Fruit fly (Drosophila melanogaster) whole organism, embryonic: ENCODE results near the gene CG6041.

Experiments used
- Bteb2 ChIP-seq: fragments of 200-800 bp; sonication (Bioruptor generic); optimal IDR thresholded peaks from 2 replicates; lab custom pipeline; 2016; ENCODE audit warnings: missing biosample characterization, missing genetic modification characterization
- CG11247 ChIP-seq: fragments of 200-800 bp; sonication (Bioruptor generic); IDR thresholded peaks from 2 replicates; pipeline ENCODE4 v1.3.6; 2022; ENCODE audit warnings: missing biosample characterization, missing genetic modification characterization
- CG12071 ChIP-seq: fragments of 200-800 bp; sonication (Bioruptor generic); optimal IDR thresholded peaks from 3 replicates; lab custom pipeline; 2018; ENCODE audit warnings: missing biosample characterization, mild to moderate bottlenecking, missing genetic modification characterization
- CG12155 ChIP-seq: fragments of 200-800 bp; sonication (Bioruptor generic); optimal IDR thresholded peaks from 3 replicates; lab custom pipeline; 2016; ENCODE audit warnings: missing biosample characterization, missing genetic modification characterization
- CG12391 ChIP-seq: fragments of 200-800 bp; sonication (Bioruptor generic); optimal IDR thresholded peaks from 3 replicates; lab custom pipeline; 2018; ENCODE audit warnings: missing biosample characterization, mild to moderate bottlenecking, missing genetic modification characterization, moderate library complexity
- CG13296 ChIP-seq: fragments of 200-800 bp; sonication (Bioruptor generic); optimal IDR thresholded peaks from 3 replicates; lab custom pipeline; 2018; ENCODE audit warnings: missing biosample characterization, mild to moderate bottlenecking, missing genetic modification characterization
- CG17802 ChIP-seq: fragments of 200-800 bp; sonication (Bioruptor generic); optimal IDR thresholded peaks from 2 replicates; lab custom pipeline; 2018; ENCODE audit warnings: missing biosample characterization, mild to moderate bottlenecking, missing genetic modification characterization, moderate library complexity
- CG2116 ChIP-seq: fragments of 200-800 bp; sonication (Bioruptor generic); optimal IDR thresholded peaks from 3 replicates; lab custom pipeline; 2018; ENCODE audit warnings: missing biosample characterization, mild to moderate bottlenecking, missing genetic modification characterization
- CG2120 ChIP-seq: fragments of 200-800 bp; sonication (Bioruptor generic); optimal IDR thresholded peaks from 3 replicates; lab custom pipeline; 2016; ENCODE audit warnings: missing biosample characterization, missing genetic modification characterization
- CG2875 ChIP-seq: fragments of 200-800 bp; sonication (Bioruptor generic); optimal IDR thresholded peaks from 2 replicates; lab custom pipeline; 2017; ENCODE audit warnings: missing biosample characterization, mild to moderate bottlenecking, missing genetic modification characterization, missing genetic modification reagents
- CG30020 ChIP-seq: fragments of 200-800 bp; optimal IDR thresholded peaks from 2 replicates; lab custom pipeline; 2019; ENCODE audit warnings: missing biosample characterization, mild to moderate bottlenecking, missing genetic modification characterization, moderate library complexity
- CG33213 ChIP-seq: fragments of 200-800 bp; sonication (Bioruptor generic); optimal IDR thresholded peaks from 3 replicates; lab custom pipeline; 2016; ENCODE audit warnings: missing biosample characterization, missing genetic modification characterization
- CG34376 ChIP-seq: fragments of 200-800 bp; sonication (Bioruptor generic); optimal IDR thresholded peaks from 2 replicates; lab custom pipeline; 2018; ENCODE audit warnings: missing biosample characterization, mild to moderate bottlenecking, missing genetic modification characterization
- CG3995 ChIP-seq: fragments of 200-800 bp; sonication (Bioruptor generic); optimal IDR thresholded peaks from 3 replicates; lab custom pipeline; 2016; ENCODE audit warnings: missing biosample characterization, missing genetic modification characterization
- CG43689 ChIP-seq: fragments of 200-800 bp; sonication (Bioruptor generic); IDR thresholded peaks from 2 replicates; pipeline ENCODE4 v1.3.6; 2022; ENCODE audit warnings: missing biosample characterization, missing genetic modification characterization
- CG4730 ChIP-seq: fragments of 200-800 bp; sonication (Bioruptor generic); IDR thresholded peaks from 2 replicates; pipeline ENCODE4 v1.3.6; 2022; ENCODE audit warnings: missing biosample characterization, missing genetic modification characterization
- CG6175 ChIP-seq: fragments of 200-800 bp; sonication (Bioruptor generic); IDR thresholded peaks from 3 replicates; pipeline ENCODE4 v1.3.6; 2022; ENCODE audit warnings: missing biosample characterization, missing genetic modification characterization
- CG7839 ChIP-seq: fragments of 200-800 bp; sonication (Bioruptor generic); optimal IDR thresholded peaks from 3 replicates; lab custom pipeline; 2018; ENCODE audit warnings: missing biosample characterization, mild to moderate bottlenecking, missing genetic modification characterization, moderate library complexity
- CG9932 ChIP-seq: fragments of 200-800 bp; sonication (Bioruptor generic); IDR thresholded peaks from 2 replicates; pipeline ENCODE4 v1.3.6; 2022; ENCODE audit warnings: missing biosample characterization, missing genetic modification characterization
- D ChIP-seq, 2 experiments: fragments of 200-800 bp in 1 of 2; fragments of >200 bp in 1 of 2; sonication (Bioruptor generic) in 1 of 2; optimal IDR thresholded peaks; 2 replicates in 1 of 2; 3 replicates in 1 of 2; lab custom pipeline; 2017; ENCODE audit warnings: mild to moderate bottlenecking in 1 of 2, missing biosample characterization in 1 of 2, missing genetic modification characterization in 1 of 2, missing genetic modification reagents in 1 of 2
- Doc3 ChIP-seq: fragments of 200-800 bp; sonication (Bioruptor generic); IDR thresholded peaks from 3 replicates; pipeline ENCODE4 v1.3.6; 2022; ENCODE audit warnings: missing biosample characterization, missing genetic modification characterization; ENCODE audit not compliant: partially characterized antibody
- Ets65A ChIP-seq: fragments of 200-800 bp; sonication (Bioruptor generic); peaks from one replicate; lab custom pipeline; 2016; ENCODE audit warnings: missing biosample characterization, missing genetic modification characterization
- Hand ChIP-seq: fragments of 200-800 bp; sonication (Bioruptor generic); optimal IDR thresholded peaks from 2 replicates; lab custom pipeline; 2017; ENCODE audit warnings: mild to moderate bottlenecking, missing biosample characterization, missing genetic modification reagents, missing genetic modification characterization
- HmgZ ChIP-seq: fragments of 200-800 bp; sonication (Bioruptor generic); optimal IDR thresholded peaks from 2 replicates; lab custom pipeline; 2018; ENCODE audit warnings: missing biosample characterization, mild to moderate bottlenecking, missing genetic modification characterization
- Lpt ChIP-seq: fragments of >200 bp; optimal IDR thresholded peaks from 2 replicates; lab custom pipeline; 2018; ENCODE audit warnings: missing biosample characterization, missing genetic modification characterization
- MTF-1 ChIP-seq: fragments of 200-800 bp; sonication (Bioruptor generic); optimal IDR thresholded peaks from 2 replicates; lab custom pipeline; 2018; ENCODE audit warnings: missing biosample characterization, mild to moderate bottlenecking, missing genetic modification characterization, borderline replicate concordance
- Ravus ChIP-seq: fragments of 200-800 bp; sonication (Bioruptor generic); IDR thresholded peaks from 2 replicates; pipeline ENCODE4 v1.3.6; 2022; ENCODE audit warnings: missing biosample characterization, missing genetic modification characterization
- Sin3A ChIP-seq: fragments of >200 bp; optimal IDR thresholded peaks from 2 replicates; lab custom pipeline; 2018
- Taf1 ChIP-seq: fragments of 200-800 bp; sonication (Bioruptor generic); IDR thresholded peaks from 2 replicates; pipeline ENCODE4 v1.3.6; 2022; ENCODE audit warnings: missing biosample characterization, missing genetic modification characterization
- cato ChIP-seq: fragments of 200-800 bp; sonication (Bioruptor generic); optimal IDR thresholded peaks from 2 replicates; lab custom pipeline; 2016; ENCODE audit warnings: missing biosample characterization, missing genetic modification characterization, borderline replicate concordance
- cg ChIP-seq: fragments of 200-800 bp; sonication (Bioruptor generic); optimal IDR thresholded peaks from 3 replicates; lab custom pipeline; 2019; ENCODE audit warnings: missing biosample characterization, mild to moderate bottlenecking, missing genetic modification characterization, moderate library complexity
- corto ChIP-seq: fragments of 200-800 bp; sonication (Bioruptor generic); optimal IDR thresholded peaks from 2 replicates; lab custom pipeline; 2016; ENCODE audit warnings: missing biosample characterization, mild to moderate bottlenecking, missing genetic modification characterization, moderate library complexity
- croc ChIP-seq: fragments of 200-800 bp; sonication (Bioruptor generic); conservative IDR thresholded peaks from 3 replicates; pipeline ENCODE4 v1.3.6; 2022; ENCODE audit warnings: missing biosample characterization, missing genetic modification characterization
- emc ChIP-seq: fragments of 200-800 bp; sonication (Bioruptor generic); optimal IDR thresholded peaks from 2 replicates; lab custom pipeline; 2016; ENCODE audit warnings: missing biosample characterization, missing genetic modification characterization
- esg ChIP-seq: fragments of 200-800 bp; sonication (Bioruptor generic); conservative IDR thresholded peaks from 2 replicates; pipeline ENCODE4 v1.3.6; 2022; ENCODE audit warnings: missing biosample characterization, missing genetic modification characterization
- fu2 ChIP-seq: fragments of 200-800 bp; sonication (Bioruptor generic); optimal IDR thresholded peaks from 2 replicates; lab custom pipeline; 2016; ENCODE audit warnings: missing biosample characterization, missing genetic modification characterization
- grau ChIP-seq: fragments of 200-800 bp; optimal IDR thresholded peaks from 3 replicates; lab custom pipeline; 2019; ENCODE audit warnings: missing biosample characterization, mild to moderate bottlenecking, missing genetic modification characterization, moderate library complexity
- hth ChIP-seq: fragments of >200 bp; optimal IDR thresholded peaks from 2 replicates; lab custom pipeline; 2017; ENCODE audit warnings: inconsistent platforms
- insv ChIP-seq, 2 experiments: fragments of 200-800 bp; sonication (Bioruptor generic); optimal IDR thresholded peaks; 3 replicates each; lab custom pipeline; 2016 to 2018; ENCODE audit warnings: missing biosample characterization in 2 of 2, missing genetic modification characterization in 2 of 2
- lmd ChIP-seq: fragments of 200-800 bp; sonication (Bioruptor generic); IDR thresholded peaks from 2 replicates; pipeline ENCODE4 v1.3.6; 2022; ENCODE audit warnings: missing biosample characterization, missing genetic modification characterization
- lov ChIP-seq, 2 experiments: fragments of 200-800 bp in 1 of 2; fragments of >200 bp in 1 of 2; sonication (Bioruptor generic) in 1 of 2; IDR thresholded peaks in 1 of 2; optimal IDR thresholded peaks in 1 of 2; 2 replicates in 1 of 2; 3 replicates in 1 of 2; pipeline versions ENCODE4 v1.3.6 to Lab custom; 2017 to 2022; ENCODE audit warnings: missing biosample characterization in 1 of 2, missing genetic modification characterization in 1 of 2
- nmo ChIP-seq: fragments of 200-800 bp; sonication (Bioruptor generic); optimal IDR thresholded peaks from 2 replicates; lab custom pipeline; 2018; ENCODE audit warnings: missing biosample characterization, mild to moderate bottlenecking, missing genetic modification characterization, moderate library complexity
- nom ChIP-seq: fragments of 200-800 bp; sonication (Bioruptor generic); optimal IDR thresholded peaks from 2 replicates; lab custom pipeline; 2017; ENCODE audit warnings: missing biosample characterization, missing genetic modification characterization, mild to moderate bottlenecking, moderate library complexity, missing genetic modification reagents
- onecut ChIP-seq: fragments of 200-800 bp; sonication (Bioruptor generic); IDR thresholded peaks from 2 replicates; pipeline ENCODE4 v1.3.6; 2022; ENCODE audit warnings: missing biosample characterization, missing genetic modification characterization
- pan ChIP-seq, 4 experiments: fragments of >200 bp in 3 of 4; fragments of 200-800 bp in 1 of 4; sonication (Bioruptor generic) in 1 of 4; optimal IDR thresholded peaks in 3 of 4; IDR thresholded peaks in 1 of 4; 2 replicates each; pipeline versions ENCODE4 v1.3.6 to Lab custom; 2017 to 2022; ENCODE audit warnings: missing biosample characterization in 2 of 4, missing genetic modification characterization in 2 of 4, mixed read lengths in 1 of 4
- shn ChIP-seq: fragments of 200-800 bp; sonication (Bioruptor generic); optimal IDR thresholded peaks from 3 replicates; lab custom pipeline; 2016; ENCODE audit warnings: missing biosample characterization, missing genetic modification characterization
- sim ChIP-seq: fragments of 200-800 bp; sonication (Bioruptor generic); IDR thresholded peaks from 2 replicates; pipeline ENCODE4 v1.3.6; 2022; ENCODE audit warnings: missing biosample characterization, missing genetic modification characterization
- usp ChIP-seq: fragments of >200 bp; optimal IDR thresholded peaks from 2 replicates; lab custom pipeline; 2017; ENCODE audit warnings: missing biosample characterization, missing genetic modification characterization
- z ChIP-seq: fragments of 200-800 bp; sonication (Bioruptor generic); IDR thresholded peaks from 3 replicates; pipeline ENCODE4 v1.3.6; 2022; ENCODE audit warnings: missing biosample characterization, missing genetic modification characterization

Gene CG6041

dm6 chrX:5918499-5919126 lies 29.3 kb upstream of the CG6041 start (continued):
- TF ChIP-seq cg (GFP tag; lab: Kevin White, UChicago) (peak; percentile 94), CG11247 (GFP tag; lab: Robert Waterston, UW) (peak; percentile 99), CG2875 (GFP tag; lab: Kevin White, UChicago) (peak; percentile 98), pan (optimal IDR thresholded peaks at IDR 0.05; lab: Kevin White, UChicago) (no peak), pan (GFP tag; optimal IDR thresholded peaks at IDR 0.05 in 1 of 2, IDR thresholded peaks at IDR 0.05 in 1 of 2) (peak in 1 of 2 experiments; percentile 99), CG12071 (peak; percentile 98), HmgZ (tag; lab: Kevin White, UChicago) (peak; percentile 99), insv (GFP tag; optimal IDR thresholded peaks at IDR 0.05; lab: Kevin White, UChicago) (peak in 1 of 2 experiments; percentile 70), Ets65A (peak; percentile 100), Taf1 (GFP tag; lab: Robert Waterston, UW) (peak; percentile 100), z (GFP tag; lab: Robert Waterston, UW) (peak; percentile 75; the same call in 2 of the 3 replicates), CG13296 (GFP tag; lab: Kevin White, UChicago) (peak; percentile 99), grau (peak; percentile 98), CG12155 (GFP tag; lab: Kevin White, UChicago) (peak; percentile 98), D (optimal IDR thresholded peaks at IDR 0.05; lab: Kevin White, UChicago) (no peak), D (GFP tag; optimal IDR thresholded peaks at IDR 0.05; lab: Kevin White, UChicago) (peak; percentile 98), lov (optimal IDR thresholded peaks at IDR 0.05; lab: Kevin White, UChicago) (no peak), lov (GFP tag; IDR thresholded peaks at IDR 0.05; lab: Robert Waterston, UW) (peak; percentile 99), CG30020 (tag; lab: Kevin White, UChicago) (peak; percentile 82), CG17802 (tag; lab: Kevin White, UChicago) (peak; percentile 90), CG12391 (peak; percentile 98), Sin3A (lab: Kevin White, UChicago) (no peak), CG2120 (GFP tag; lab: Kevin White, UChicago) (peak; percentile 100), Bteb2 (GFP tag; lab: Kevin White, UChicago) (peak; percentile 98), onecut (GFP tag; lab: Robert Waterston, UW) (peak; percentile 97), nom (peak; percentile 99), Ravus (GFP tag; lab: Robert Waterston, UW) (peak; percentile 98), CG4730 (peak; percentile 99), Hand (GFP tag; lab: Kevin White, UChicago) (peak; percentile 97), emc (GFP tag; lab: Kevin White, UChicago) (peak; percentile 97), Doc3 (GFP tag; lab: Robert Waterston, UW) (no peak), CG7839 (tag; lab: Kevin White, UChicago) (peak; percentile 99), CG2116 (GFP tag; lab: Kevin White, UChicago) (peak; percentile 84), lmd (GFP tag; lab: Robert Waterston, UW) (peak; percentile 100), CG34376 (peak; percentile 99), CG6175 (GFP tag; lab: Robert Waterston, UW) (peak; percentile 99), CG43689 (GFP tag; lab: Robert Waterston, UW) (peak; percentile 98), nmo (GFP tag; lab: Kevin White, UChicago) (peak; percentile 99), shn (GFP tag; lab: Kevin White, UChicago) (peak; percentile 98), MTF-1 (GFP tag; lab: Kevin White, UChicago) (peak; percentile 96), esg (GFP tag; lab: Robert Waterston, UW) (peak; percentile 99), sim (GFP tag; lab: Robert Waterston, UW) (peak; percentile 95), CG9932 (GFP tag; lab: Robert Waterston, UW) (peak; percentile 100), CG33213 (GFP tag; lab: Kevin White, UChicago) (peak; percentile 99), cato (GFP tag; lab: Kevin White, UChicago) (peak; percentile 98), fu2 (GFP tag; lab: Kevin White, UChicago) (peak; percentile 98), croc (GFP tag; lab: Robert Waterston, UW) (peak; percentile 99), Lpt (GFP tag; lab: Kevin White, UChicago) (no peak), CG3995 (GFP tag; lab: Kevin White, UChicago) (peak; percentile 84), usp (GFP tag; lab: Kevin White, UChicago) (no peak), corto (GFP tag; lab: Kevin White, UChicago) (peak; percentile 93), hth (lab: Kevin White, UChicago) (no peak)
